Worm (Caenorhabditis elegans) whole organism, L2 larva: Measurements from ENCODE around the gene T05C12.11.

ENCODE experiments used
- ZK546.5 ChIP-seq: sonication (generic microtip); optimal IDR thresholded peaks from 2 replicates; lab custom pipeline; 2017; ENCODE audit warnings: missing biosample characterization, missing genetic modification characterization
- ama-1 ChIP-seq: fragments of 150-350 bp; optimal IDR thresholded peaks from 2 replicates; lab custom pipeline; 2018; ENCODE audit warnings: inconsistent platforms
- elt-1 ChIP-seq: fragments of 150-350 bp; optimal IDR thresholded peaks from 2 replicates; lab custom pipeline; 2014; ENCODE audit warnings: missing biosample characterization, missing genetic modification characterization
- gmeb-1 ChIP-seq: fragments of 150-350 bp; optimal IDR thresholded peaks from 2 replicates; lab custom pipeline; 2014; ENCODE audit warnings: missing biosample characterization, missing genetic modification characterization
- lin-39 ChIP-seq: fragments of 150-350 bp; optimal IDR thresholded peaks from 2 replicates; lab custom pipeline; 2014; ENCODE audit warnings: missing biosample characterization, missing genetic modification reagents, missing genetic modification characterization
- nhr-10 ChIP-seq: sonication (generic microtip); optimal IDR thresholded peaks from 2 replicates; lab custom pipeline; 2017; ENCODE audit warnings: missing biosample characterization, missing genetic modification characterization
- nhr-21 ChIP-seq: fragments of 150-350 bp; optimal IDR thresholded peaks from 2 replicates; lab custom pipeline; 2014; ENCODE audit warnings: missing biosample characterization, missing genetic modification characterization
- nhr-23 ChIP-seq: fragments of 150-350 bp; optimal IDR thresholded peaks from 2 replicates; lab custom pipeline; 2014; ENCODE audit warnings: missing biosample characterization, missing genetic modification reagents, missing genetic modification characterization
- peb-1 ChIP-seq: fragments of 150-350 bp; optimal IDR thresholded peaks from 2 replicates; lab custom pipeline; 2014; ENCODE audit warnings: missing biosample characterization, missing genetic modification characterization
- snpc-4 ChIP-seq: fragments of 150-350 bp; optimal IDR thresholded peaks from 2 replicates; lab custom pipeline; 2014; ENCODE audit warnings: missing biosample characterization, missing genetic modification characterization
- unc-39 ChIP-seq: fragments of 150-350 bp; optimal IDR thresholded peaks from 2 replicates; lab custom pipeline; 2014; ENCODE audit warnings: missing biosample characterization, missing genetic modification characterization
- ztf-11 ChIP-seq: sonication (generic microtip); optimal IDR thresholded peaks from 2 replicates; lab custom pipeline; 2017; ENCODE audit warnings: missing biosample characterization, missing genetic modification characterization

DNA sequence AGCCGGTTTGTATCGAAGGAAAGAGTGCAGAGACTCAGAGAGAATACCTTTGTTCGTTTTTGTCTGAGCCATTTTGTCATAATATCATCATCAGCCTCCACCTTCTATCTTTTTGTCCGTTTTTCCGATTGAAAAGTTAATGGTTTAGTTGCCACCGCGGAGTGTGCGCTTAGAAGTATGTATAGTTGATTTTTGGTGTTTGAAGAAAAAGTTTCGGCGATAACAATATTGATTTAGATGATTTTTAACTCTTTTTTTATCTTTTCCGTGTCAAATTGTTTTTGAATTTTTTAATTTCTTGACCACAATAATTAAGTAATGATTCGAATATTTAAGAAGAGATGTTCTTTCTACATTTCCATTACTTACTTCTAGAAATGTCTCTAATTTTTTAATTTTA lies 35.3 kb upstream of the T05C12.11 start:
- TF ChIP-seq nhr-21 (tag; lab: Kevin White, UChicago) (no peak), peb-1 (tag; lab: Kevin White, UChicago) (no peak), unc-39 (tag; lab: Kevin White, UChicago) (no peak), snpc-4 (no peak), nhr-10 (tag; lab: Kevin White, UChicago) (no peak), elt-1 (tag; lab: Kevin White, UChicago) (no peak), gmeb-1 (no peak), nhr-23 (tag; lab: Kevin White, UChicago) (no peak), ama-1 (no peak), lin-39 (tag; lab: Kevin White, UChicago) (no peak), ZK546.5 (tag; lab: Kevin White, UChicago) (no peak), ztf-11 (no peak)
